Fruit fly (Drosophila melanogaster) whole organism: ENCODE data around the gene Syt7.

Experiments used
- CG8478 ChIP-seq: fragments of >200 bp; optimal IDR thresholded peaks from 2 replicates; lab custom pipeline; 2018; ENCODE audit warnings: inconsistent platforms
- Dll ChIP-seq: fragments of >200 bp; optimal IDR thresholded peaks from 2 replicates; lab custom pipeline; 2017
- EcR ChIP-seq, 2 experiments: fragments of >200 bp; optimal IDR thresholded peaks; 2 replicates each; lab custom pipeline; 2017; ENCODE audit warnings: missing biosample characterization in 2 of 2, missing genetic modification characterization in 2 of 2, missing genetic modification reagents in 2 of 2
- pan ChIP-seq: fragments of >200 bp; optimal IDR thresholded peaks from 2 replicates; lab custom pipeline; 2017
- psq ChIP-seq: fragments of >200 bp; optimal IDR thresholded peaks from 2 replicates; lab custom pipeline; 2017
- usp ChIP-seq: fragments of >200 bp; optimal IDR thresholded peaks from 2 replicates; lab custom pipeline; 2017; ENCODE audit warnings: missing biosample characterization, missing genetic modification characterization, mixed read lengths

Gene Syt7

DNA sequence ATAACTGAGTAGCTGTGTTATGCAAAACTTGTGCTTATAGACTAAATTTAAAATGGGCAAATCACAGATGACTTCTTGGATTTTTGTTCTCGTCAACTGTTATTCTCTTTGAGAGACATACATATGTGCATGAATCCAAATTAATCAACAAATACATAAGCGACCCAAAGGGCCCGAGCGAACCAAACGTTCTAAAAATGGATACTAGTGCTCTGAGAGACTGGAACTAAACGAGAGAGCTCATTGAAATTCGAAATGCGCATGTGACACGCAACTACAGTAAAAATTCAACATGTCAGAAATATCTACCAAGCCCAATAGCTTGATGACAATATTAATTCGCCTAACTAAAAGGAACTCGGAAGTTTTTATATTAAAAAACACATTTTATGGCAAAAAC lies 30.0 kb downstream of the Syt7 start, which contains the start of gene NfI:
Gene NfI (minus strand): TSS at position 45 of the 400 bp plus-strand sequence.
- no peak for TF ChIP-seq EcR (GFP tag; optimal IDR thresholded peaks at IDR 0.05; lab: Kevin White, UChicago)
- TF ChIP-seq usp = no peak
- no peak for TF ChIP-seq CG8478 (lab: Kevin White, UChicago)
- TF ChIP-seq Dll = no peak
- TF ChIP-seq pan (lab: Kevin White, UChicago) = no peak
- TF ChIP-seq psq (lab: Kevin White, UChicago) = no peak

dm6 chr4:274704-275103 lies 31.6 kb downstream of the Syt7 start:
- TF ChIP-seq CG8478 (lab: Kevin White, UChicago) = no peak
- no peak for TF ChIP-seq Dll
- TF ChIP-seq pan (lab: Kevin White, UChicago) = no peak
- TF ChIP-seq psq (lab: Kevin White, UChicago) = no peak
- TF ChIP-seq usp = no peak
- no peak for TF ChIP-seq EcR (GFP tag; optimal IDR thresholded peaks at IDR 0.05; lab: Kevin White, UChicago)

DNA sequence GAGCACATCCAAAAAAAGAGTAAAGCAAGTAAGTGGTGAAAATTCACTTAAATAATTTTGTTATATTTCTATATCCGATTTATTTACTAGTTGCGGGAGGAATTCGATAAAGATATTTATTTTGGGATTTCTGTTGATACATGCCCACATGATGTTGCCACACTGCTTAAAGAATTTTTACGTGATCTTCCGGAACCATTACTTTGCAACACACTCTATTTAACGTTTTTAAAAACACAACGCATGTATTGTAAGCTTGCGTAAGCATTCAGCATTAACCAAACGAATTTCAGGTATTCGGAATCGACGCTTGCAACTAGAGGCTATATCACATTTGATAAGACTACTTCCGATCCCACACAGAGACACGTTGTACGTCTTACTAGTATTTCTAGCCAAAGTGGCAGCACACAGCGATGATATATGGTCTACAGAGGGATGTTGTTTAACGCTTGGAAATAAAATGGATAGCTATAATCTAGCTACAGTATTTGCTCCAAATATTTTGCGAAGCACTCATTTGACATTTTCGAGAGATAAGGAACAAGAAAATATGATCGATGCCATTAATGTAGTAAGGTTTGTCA lies 44.7 kb downstream of the Syt7 start:
- no peak for TF ChIP-seq CG8478 (lab: Kevin White, UChicago)
- no peak for TF ChIP-seq pan (lab: Kevin White, UChicago)
- no peak for TF ChIP-seq psq (lab: Kevin White, UChicago)
- TF ChIP-seq EcR (GFP tag; optimal IDR thresholded peaks at IDR 0.05; lab: Kevin White, UChicago) = no peak
- no peak for TF ChIP-seq Dll
- TF ChIP-seq usp = no peak

dm6 chr4:254697-255096 lies 51.6 kb downstream of the Syt7 start, which contains the start of gene RhoGAP102A:
RhoGAP102A (plus strand) TSS chr4:254997.
- TF ChIP-seq pan (lab: Kevin White, UChicago) = no peak
- no peak for TF ChIP-seq Dll
- no peak for TF ChIP-seq CG8478 (lab: Kevin White, UChicago)
- TF ChIP-seq psq (lab: Kevin White, UChicago) = no peak
- TF ChIP-seq EcR (GFP tag; optimal IDR thresholded peaks at IDR 0.05; lab: Kevin White, UChicago) = no peak

DNA sequence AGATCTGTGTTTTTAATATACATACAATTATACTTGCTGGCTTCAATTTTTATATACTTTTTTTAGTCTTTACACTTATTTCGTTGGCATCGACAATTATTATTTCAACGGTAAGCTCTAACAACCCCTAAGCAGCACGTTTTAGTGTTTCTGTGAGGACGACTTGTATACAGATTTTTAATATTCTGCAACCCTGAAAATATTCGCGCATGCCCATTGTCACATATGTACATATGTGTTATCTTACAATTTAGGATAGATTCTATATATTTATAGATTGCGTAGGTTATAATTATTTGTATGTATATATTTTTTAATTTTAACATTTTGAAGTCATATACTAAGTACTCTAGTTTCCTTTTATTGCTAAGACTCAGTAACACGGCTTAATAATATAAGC lies 53.1 kb downstream of the Syt7 start, which contains the start of gene dpr7:
Gene dpr7 (minus strand): TSS at position 154 of the 400 bp plus-strand sequence.
- no peak for TF ChIP-seq pan (lab: Kevin White, UChicago)
- no peak for TF ChIP-seq CG8478 (lab: Kevin White, UChicago)
- no peak for TF ChIP-seq psq (lab: Kevin White, UChicago)
- no peak for TF ChIP-seq usp
- no peak for TF ChIP-seq Dll

DNA sequence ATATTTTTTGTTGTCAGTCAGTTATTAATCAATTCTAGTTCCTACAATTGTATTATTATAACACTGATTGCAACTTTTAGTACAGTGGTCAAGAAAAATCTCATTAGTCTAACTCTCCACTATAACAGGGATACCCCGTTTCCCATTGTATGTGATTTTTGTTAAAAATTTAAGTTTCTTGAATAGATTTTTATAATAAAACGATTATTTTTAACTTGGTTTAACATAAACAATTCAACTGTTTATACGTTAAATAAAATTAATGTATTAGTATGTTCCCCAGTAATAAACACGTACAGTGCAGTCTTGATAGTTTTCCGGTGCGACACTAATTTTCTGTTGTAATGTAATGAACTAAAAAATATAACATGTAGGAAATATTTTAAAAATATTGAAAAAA lies 65.4 kb downstream of the Syt7 start:
- no peak for TF ChIP-seq EcR (GFP tag; optimal IDR thresholded peaks at IDR 0.05; lab: Kevin White, UChicago)
- TF ChIP-seq pan (lab: Kevin White, UChicago) = no peak
- no peak for TF ChIP-seq psq (lab: Kevin White, UChicago)
- TF ChIP-seq Dll = no peak
- TF ChIP-seq usp = no peak
- TF ChIP-seq CG8478 (lab: Kevin White, UChicago) = no peak

- TF ChIP-seq usp = no peak
- TF ChIP-seq CG8478 (lab: Kevin White, UChicago) = no peak
- TF ChIP-seq pan (lab: Kevin White, UChicago) = no peak
- no peak for TF ChIP-seq EcR (GFP tag; optimal IDR thresholded peaks at IDR 0.05; lab: Kevin White, UChicago)
- TF ChIP-seq psq (lab: Kevin White, UChicago) = no peak
- TF ChIP-seq Dll = no peak
Measured at dm6 chr4:238400-238799, 67.9 kb downstream of the Syt7 start.

DNA sequence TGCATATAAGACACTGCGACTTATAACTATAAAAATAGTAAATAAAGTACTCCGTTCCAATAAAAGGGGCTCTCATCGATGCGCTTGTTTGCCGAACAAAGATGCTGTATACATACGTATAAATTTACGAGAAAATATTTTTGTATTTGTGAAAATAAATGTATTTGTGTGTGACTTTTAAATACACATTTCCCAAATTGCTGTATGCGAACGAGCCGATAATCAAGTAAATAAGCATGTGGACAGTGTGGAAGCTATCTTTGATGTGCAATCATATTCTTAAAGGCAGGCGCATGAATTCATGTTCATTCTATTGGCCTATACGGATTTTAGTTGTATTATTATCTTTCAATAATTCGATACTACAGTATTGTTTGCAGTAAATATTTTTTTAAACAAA lies 75.1 kb downstream of the Syt7 start:
- TF ChIP-seq psq (lab: Kevin White, UChicago) (no peak), pan (lab: Kevin White, UChicago) (no peak), usp (no peak), Dll (no peak)

- TF ChIP-seq EcR (GFP tag; optimal IDR thresholded peaks at IDR 0.05; lab: Kevin White, UChicago) (no peak), usp (no peak), Dll (no peak), CG8478 (lab: Kevin White, UChicago) (no peak), pan (lab: Kevin White, UChicago) (no peak), psq (lab: Kevin White, UChicago) (no peak)
Measured at dm6 chr4:230430-230829, 75.9 kb downstream of the Syt7 start, which contains the start of gene CG1674. CG1674 (plus strand) TSS chr4:230730.
